Fruit fly (Drosophila melanogaster) whole organism, pupa: Measurements from ENCODE around the gene Pex12.

Experiments
- CG10348 ChIP-seq: fragments of 200-800 bp; sonication (Bioruptor generic); IDR thresholded peaks from 2 replicates; pipeline ENCODE4 v1.3.6; 2022; ENCODE audit warnings: missing biosample characterization, missing genetic modification characterization
- CG14655 ChIP-seq: fragments of 200-800 bp; sonication (Bioruptor generic); optimal IDR thresholded peaks from 3 replicates; lab custom pipeline; 2017; ENCODE audit warnings: mild to moderate bottlenecking, missing biosample characterization, missing genetic modification reagents, missing genetic modification characterization
- CG15710 ChIP-seq: fragments of 200-800 bp; sonication (Bioruptor generic); optimal IDR thresholded peaks from 2 replicates; lab custom pipeline; 2018; ENCODE audit warnings: missing biosample characterization, mild to moderate bottlenecking, missing genetic modification characterization, moderate library complexity
- CG32121 ChIP-seq: fragments of 200-800 bp; sonication (Bioruptor generic); IDR thresholded peaks from 2 replicates; pipeline ENCODE4 v1.3.6; 2022; ENCODE audit warnings: missing biosample characterization, missing genetic modification characterization
- CG8301 ChIP-seq: fragments of 200-800 bp; sonication (Bioruptor generic); optimal IDR thresholded peaks from 2 replicates; lab custom pipeline; 2018; ENCODE audit warnings: missing biosample characterization, mild to moderate bottlenecking, missing genetic modification characterization
- gl ChIP-seq: fragments of 200-800 bp; sonication (Bioruptor generic); optimal IDR thresholded peaks from 2 replicates; lab custom pipeline; 2018; ENCODE audit warnings: missing biosample characterization, mild to moderate bottlenecking, missing genetic modification characterization

- no peak for TF ChIP-seq CG15710 (tag; lab: Kevin White, UChicago)
- no peak for TF ChIP-seq CG10348 (GFP tag; lab: Robert Waterston, UW)
- TF ChIP-seq CG32121 (GFP tag; lab: Robert Waterston, UW), result no peak
- no peak for TF ChIP-seq gl (tag; lab: Kevin White, UChicago)
- no peak for TF ChIP-seq CG14655 (GFP tag; lab: Kevin White, UChicago)
- TF ChIP-seq CG8301 (tag; lab: Kevin White, UChicago), result no peak
These were observed 25.1 kb upstream of the Pex12 start, which contains the start of gene Pkg21D for dm6 chr2L:790698-791097.
